Worm (Caenorhabditis elegans) whole organism, mixed stage, embryonic: Measurements from ENCODE around the gene Y38H8A.7.

Experiments used
- elt-3 ChIP-seq: fragments of 150-350 bp; optimal IDR thresholded peaks from 2 replicates; lab custom pipeline; 2014; ENCODE audit warnings: missing biosample characterization, missing genetic modification characterization
- ham-2 ChIP-seq: fragments of 200-800 bp; sonication (Bioruptor generic); optimal IDR thresholded peaks from 2 replicates; lab custom pipeline; 2018; ENCODE audit warnings: mild to moderate bottlenecking, missing genetic modification characterization, missing compliant biosample characterization
- mep-1 ChIP-seq: fragments of 150-350 bp; optimal IDR thresholded peaks from 2 replicates; lab custom pipeline; 2017; ENCODE audit warnings: missing biosample characterization, missing genetic modification reagents, missing genetic modification characterization, inconsistent platforms
- nhr-28 ChIP-seq: fragments of 150-350 bp; optimal IDR thresholded peaks from 2 replicates; lab custom pipeline; 2014; ENCODE audit warnings: missing biosample characterization, missing genetic modification characterization
- nhr-76 ChIP-seq: sonication (generic microtip); optimal IDR thresholded peaks from 2 replicates; lab custom pipeline; 2017; ENCODE audit warnings: missing biosample characterization, missing genetic modification characterization
- ztf-11 ChIP-seq: fragments of 150-350 bp; optimal IDR thresholded peaks from 2 replicates; lab custom pipeline; 2014; ENCODE audit warnings: missing biosample characterization, missing genetic modification characterization

DNA sequence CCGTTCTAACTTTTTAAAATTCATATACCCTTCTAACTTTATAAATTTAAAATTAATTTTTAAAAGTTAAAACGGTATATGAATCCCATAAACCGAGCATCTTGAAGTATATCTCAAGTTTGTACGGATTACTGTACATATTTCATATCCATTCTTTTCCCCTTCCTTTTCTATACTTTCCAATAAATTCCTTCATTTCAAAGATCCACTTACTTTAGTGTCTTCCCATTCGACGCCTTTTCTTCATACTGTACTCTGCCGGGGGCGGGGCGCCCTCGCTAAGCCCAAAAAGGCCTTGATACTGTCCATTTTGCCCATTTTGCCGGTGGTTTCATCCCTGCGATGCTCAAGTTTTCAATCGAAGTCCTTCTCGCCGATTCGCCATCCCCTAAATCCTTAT lies 10.5 kb downstream of the Y38H8A.7 start, which contains the start of gene fezf-1:
- TF ChIP-seq mep-1 (tag; lab: Kevin White, UChicago) = no peak
- TF ChIP-seq ztf-11 = no peak
- no peak for TF ChIP-seq nhr-76 (tag; lab: Kevin White, UChicago)
- TF ChIP-seq ham-2 (GFP tag; lab: Kevin White, UChicago) = no peak
- TF ChIP-seq elt-3 = no peak
- no peak for TF ChIP-seq nhr-28 (tag; lab: Kevin White, UChicago)
